Worm (Caenorhabditis elegans) whole organism, young adult: Measurements from ENCODE around the gene C48B4.3.

Experiments
- B0019.2 ChIP-seq: fragments of 200-800 bp; sonication (Bioruptor generic); conservative IDR thresholded peaks from 2 replicates; pipeline ENCODE4 v1.3.6; 2022; ENCODE audit warnings: missing genetic modification reagents, missing genetic modification characterization, missing compliant biosample characterization
- B0336.3 ChIP-seq: fragments of 200-800 bp; sonication (Bioruptor generic); IDR thresholded peaks from 2 replicates; pipeline ENCODE4 v1.3.6; 2022; ENCODE audit warnings: missing genetic modification characterization, missing compliant biosample characterization
- D2030.7 ChIP-seq: fragments of 200-800 bp; sonication (Bioruptor generic); IDR thresholded peaks from 2 replicates; pipeline ENCODE4 v1.3.6; 2022; ENCODE audit warnings: missing genetic modification reagents, missing genetic modification characterization, missing compliant biosample characterization
- F33H1.4 ChIP-seq: fragments of 200-800 bp; sonication (Bioruptor generic); IDR thresholded peaks from 2 replicates; pipeline ENCODE4 v1.3.6; 2022; ENCODE audit warnings: missing genetic modification reagents, missing genetic modification characterization, missing compliant biosample characterization
- F37B4.10 ChIP-seq: fragments of 200-800 bp; sonication (Bioruptor generic); IDR thresholded peaks from 2 replicates; pipeline ENCODE4 v1.3.6; 2022; ENCODE audit warnings: missing genetic modification characterization, missing compliant biosample characterization
- F49E8.2 ChIP-seq: sonication (generic microtip); optimal IDR thresholded peaks from 3 replicates; lab custom pipeline; 2017; ENCODE audit warnings: missing genetic modification characterization, mild to moderate bottlenecking, missing compliant biosample characterization, antibody characterized with exemption, moderate library complexity; ENCODE audit not compliant: insufficient read depth
- F57C9.4 ChIP-seq: sonication (generic microtip); optimal IDR thresholded peaks from 2 replicates; lab custom pipeline; 2017; ENCODE audit warnings: mild to moderate bottlenecking, missing genetic modification characterization, missing compliant biosample characterization
- Y95B8A.8 ChIP-seq: fragments of 200-800 bp; sonication (Bioruptor generic); IDR thresholded peaks from 2 replicates; pipeline ENCODE4 v1.3.6; 2022; ENCODE audit warnings: missing genetic modification reagents, missing genetic modification characterization, missing compliant biosample characterization
- atf-7 ChIP-seq: sonication (generic microtip); optimal IDR thresholded peaks from 2 replicates; lab custom pipeline; 2017; ENCODE audit warnings: mild to moderate bottlenecking, missing genetic modification characterization, missing compliant biosample characterization
- athp-1 ChIP-seq: sonication (generic microtip); optimal IDR thresholded peaks from 2 replicates; lab custom pipeline; 2017; ENCODE audit warnings: mild to moderate bottlenecking, missing genetic modification characterization, missing compliant biosample characterization
- ccch-3 ChIP-seq: fragments of 200-800 bp; sonication (Bioruptor generic); optimal IDR thresholded peaks from 2 replicates; lab custom pipeline; 2018; ENCODE audit warnings: mild to moderate bottlenecking, missing genetic modification characterization, missing compliant biosample characterization
- dpl-1 ChIP-seq: fragments of 150-350 bp; optimal IDR thresholded peaks from 2 replicates; lab custom pipeline; 2014; ENCODE audit warnings: missing biosample characterization, missing genetic modification reagents, missing genetic modification characterization
- efl-1 ChIP-seq: fragments of 150-350 bp; optimal IDR thresholded peaks from 2 replicates; lab custom pipeline; 2014; ENCODE audit warnings: missing biosample characterization, missing genetic modification reagents, missing genetic modification characterization
- egl-44 ChIP-seq: fragments of 200-800 bp; sonication (Bioruptor generic); IDR thresholded peaks from 2 replicates; pipeline ENCODE4 v1.3.6; 2022; ENCODE audit warnings: missing genetic modification reagents, missing genetic modification characterization, missing compliant biosample characterization
- fkh-3 ChIP-seq: sonication (generic microtip); optimal IDR thresholded peaks from 2 replicates; lab custom pipeline; 2016; ENCODE audit warnings: mild to moderate bottlenecking, missing genetic modification characterization, missing compliant biosample characterization
- hlh-26 ChIP-seq: fragments of 200-800 bp; sonication (Bioruptor generic); conservative IDR thresholded peaks from 2 replicates; pipeline ENCODE4 v1.3.6; 2022; ENCODE audit warnings: missing genetic modification reagents, missing genetic modification characterization, missing compliant biosample characterization
- lag-1 ChIP-seq: fragments of 200-800 bp; sonication (Bioruptor generic); IDR thresholded peaks from 2 replicates; pipeline ENCODE4 v1.3.6; 2022; ENCODE audit warnings: missing genetic modification reagents, missing genetic modification characterization, missing compliant biosample characterization
- let-526 ChIP-seq: fragments of 200-800 bp; sonication (Bioruptor generic); IDR thresholded peaks from 2 replicates; pipeline ENCODE4 v1.3.6; 2022; ENCODE audit warnings: missing genetic modification reagents, missing genetic modification characterization, missing compliant biosample characterization
- lin-26 ChIP-seq: fragments of 200-800 bp; sonication (Bioruptor generic); IDR thresholded peaks from 2 replicates; pipeline ENCODE4 v1.3.6; 2022; ENCODE audit warnings: missing genetic modification reagents, missing genetic modification characterization, missing compliant biosample characterization
- lin-35 ChIP-seq, 3 experiments: fragments of 150-350 bp in 2 of 3; sonication (generic microtip) in 1 of 3; optimal IDR thresholded peaks; 2 replicates each; lab custom pipeline; 2014 to 2018; ENCODE audit warnings: missing biosample characterization in 3 of 3, missing genetic modification characterization in 3 of 3, missing genetic modification reagents in 3 of 3
- lin-40 ChIP-seq: sonication (generic microtip); optimal IDR thresholded peaks from 2 replicates; lab custom pipeline; 2016; ENCODE audit warnings: missing genetic modification characterization, mild to moderate bottlenecking, missing compliant biosample characterization, missing genotype, missing genetic modification reagents
- lsy-27 ChIP-seq: sonication (generic microtip); optimal IDR thresholded peaks from 2 replicates; lab custom pipeline; 2017; ENCODE audit warnings: missing genetic modification characterization, mild to moderate bottlenecking, missing compliant biosample characterization, antibody characterized with exemption, missing genotype, borderline replicate concordance; ENCODE audit not compliant: insufficient read depth
- madf-6 ChIP-seq: fragments of 200-800 bp; sonication (Bioruptor generic); IDR thresholded peaks from 2 replicates; pipeline ENCODE4 v1.3.6; 2022; ENCODE audit warnings: missing genetic modification reagents, missing genetic modification characterization, missing compliant biosample characterization
- madf-8 ChIP-seq: fragments of 200-800 bp; sonication (Bioruptor generic); conservative IDR thresholded peaks from 2 replicates; pipeline ENCODE4 v1.3.6; 2022; ENCODE audit warnings: missing genetic modification reagents, missing genetic modification characterization, missing compliant biosample characterization
- mcd-1 ChIP-seq: fragments of 200-800 bp; sonication (Bioruptor generic); IDR thresholded peaks from 2 replicates; pipeline ENCODE4 v1.3.6; 2022; ENCODE audit warnings: missing genetic modification reagents, missing genetic modification characterization, missing compliant biosample characterization
- mes-4 ChIP-seq: sonication (generic microtip); optimal IDR thresholded peaks from 2 replicates; lab custom pipeline; 2016; ENCODE audit warnings: missing genotype, missing genetic modification characterization, missing compliant biosample characterization
- nfya-1 ChIP-seq: sonication (generic microtip); optimal IDR thresholded peaks from 2 replicates; lab custom pipeline; 2017; ENCODE audit warnings: antibody characterized with exemption, missing compliant biosample characterization, missing genetic modification characterization, borderline replicate concordance; ENCODE audit not compliant: insufficient read depth
- nfya-2 ChIP-seq: fragments of 200-800 bp; sonication (Bioruptor generic); IDR thresholded peaks from 2 replicates; pipeline ENCODE4 v1.3.6; 2022; ENCODE audit warnings: missing genetic modification reagents, missing genetic modification characterization, missing compliant biosample characterization
- nfyb-1 ChIP-seq: fragments of 200-800 bp; sonication (Bioruptor generic); IDR thresholded peaks from 2 replicates; pipeline ENCODE4 v1.3.6; 2022; ENCODE audit warnings: missing genetic modification reagents, missing genetic modification characterization, missing compliant biosample characterization
- nhr-27 ChIP-seq: fragments of 200-800 bp; sonication (Bioruptor generic); optimal IDR thresholded peaks from 2 replicates; lab custom pipeline; 2018; ENCODE audit warnings: mild to moderate bottlenecking, missing genetic modification characterization, moderate library complexity, missing compliant biosample characterization
- pbrm-1 ChIP-seq: fragments of 200-800 bp; sonication (Bioruptor generic); IDR thresholded peaks from 2 replicates; pipeline ENCODE4 v1.3.6; 2022; ENCODE audit warnings: missing genetic modification reagents, missing genetic modification characterization, missing compliant biosample characterization
- rcor-1 ChIP-seq: fragments of 200-800 bp; sonication (Bioruptor generic); IDR thresholded peaks from 2 replicates; pipeline ENCODE4 v1.3.6; 2022; ENCODE audit warnings: missing genetic modification reagents, missing genetic modification characterization, missing compliant biosample characterization
- rpc-1 ChIP-seq, 2 experiments: fragments of 150-350 bp in 1 of 2; sonication (generic microtip) in 1 of 2; optimal IDR thresholded peaks; 2 replicates each; lab custom pipeline; 2014 to 2018; ENCODE audit warnings: missing biosample characterization in 1 of 2, missing genetic modification characterization in 1 of 2, missing genetic modification reagents in 1 of 2, missing genotype in 1 of 2
- sea-2 ChIP-seq: fragments of 200-800 bp; sonication (Bioruptor generic); IDR thresholded peaks from 2 replicates; pipeline ENCODE4 v1.3.6; 2022; ENCODE audit warnings: missing genetic modification characterization, missing compliant biosample characterization
- snpc-1.3 ChIP-seq: sonication (generic microtip); optimal IDR thresholded peaks from 2 replicates; lab custom pipeline; 2017; ENCODE audit warnings: missing genetic modification characterization, mild to moderate bottlenecking, missing compliant biosample characterization, antibody characterized with exemption, moderate library complexity, missing genotype, missing genetic modification reagents; ENCODE audit not compliant: insufficient read depth
- snpc-3.4 ChIP-seq: sonication (generic microtip); optimal IDR thresholded peaks from 2 replicates; lab custom pipeline; 2017; ENCODE audit warnings: missing genetic modification characterization, mild to moderate bottlenecking, missing compliant biosample characterization, antibody characterized with exemption, moderate library complexity, missing genotype, missing genetic modification reagents
- tbp1 ChIP-seq: fragments of 200-800 bp; sonication (Bioruptor generic); optimal IDR thresholded peaks from 2 replicates; lab custom pipeline; 2018; ENCODE audit warnings: mild to moderate bottlenecking, missing genetic modification characterization, missing compliant biosample characterization
- tlf-1 ChIP-seq: fragments of 200-800 bp; sonication (Bioruptor generic); optimal IDR thresholded peaks from 2 replicates; lab custom pipeline; 2018; ENCODE audit warnings: mild to moderate bottlenecking, missing genetic modification characterization, missing compliant biosample characterization
- xnd-1 ChIP-seq: sonication (generic microtip); optimal IDR thresholded peaks from 2 replicates; lab custom pipeline; 2016; ENCODE audit warnings: missing genotype, missing genetic modification reagents, missing genetic modification characterization, missing compliant biosample characterization
- zim-3 ChIP-seq: sonication (generic microtip); optimal IDR thresholded peaks from 2 replicates; lab custom pipeline; 2017; ENCODE audit warnings: mild to moderate bottlenecking, missing genetic modification characterization, moderate library complexity, missing compliant biosample characterization
- ztf-18 ChIP-seq: sonication (generic microtip); optimal IDR thresholded peaks from 2 replicates; lab custom pipeline; 2016; ENCODE audit warnings: missing genotype, mild to moderate bottlenecking, missing genetic modification characterization, missing compliant biosample characterization
- ztf-28 ChIP-seq: fragments of 200-800 bp; sonication (Bioruptor generic); IDR thresholded peaks from 2 replicates; pipeline ENCODE4 v1.3.6; 2022; ENCODE audit warnings: missing genetic modification reagents, missing genetic modification characterization, missing compliant biosample characterization

The C48B4.3 gene

DNA sequence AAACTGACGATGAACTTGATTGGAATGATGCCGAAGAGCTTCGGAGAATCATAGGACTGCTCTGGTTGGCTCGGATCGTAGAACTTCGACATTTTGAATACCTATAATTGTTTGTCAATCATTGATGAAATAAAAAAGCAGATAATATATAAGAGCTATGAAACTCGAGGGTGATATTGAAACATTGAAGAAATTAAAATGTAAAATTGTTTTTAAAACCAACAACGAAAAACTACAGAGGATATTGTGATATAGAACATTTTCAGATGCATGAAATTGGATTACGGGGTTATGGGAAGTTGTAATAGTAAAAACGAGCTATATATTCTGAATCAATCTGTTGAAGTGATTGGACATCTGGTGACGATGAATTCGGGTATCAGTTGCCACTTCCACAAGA lies 17.8 kb downstream of the C48B4.3 start, which contains the start of gene C48B4.10:
Gene C48B4.10, minus strand, starts transcription at position 101 of the 400 bp plus-strand sequence.
- TF ChIP-seq B0019.2 (no peak), fkh-3 (tag; lab: Kevin White, UChicago) (no peak), lsy-27 (tag; lab: Kevin White, UChicago) (no peak), xnd-1 (tag; lab: Kevin White, UChicago) (no peak), madf-6 (GFP tag; lab: Robert Waterston, UW) (0 out of 2 replicates have a peak, but pooled peaks have one; percentile 12), hlh-26 (GFP tag; lab: Robert Waterston, UW) (no peak), rpc-1 (optimal IDR thresholded peaks at IDR 0.05; lab: Kevin White, UChicago) (no peak), rpc-1 (tag; optimal IDR thresholded peaks at IDR 0.05; lab: Kevin White, UChicago) (no peak)

DNA sequence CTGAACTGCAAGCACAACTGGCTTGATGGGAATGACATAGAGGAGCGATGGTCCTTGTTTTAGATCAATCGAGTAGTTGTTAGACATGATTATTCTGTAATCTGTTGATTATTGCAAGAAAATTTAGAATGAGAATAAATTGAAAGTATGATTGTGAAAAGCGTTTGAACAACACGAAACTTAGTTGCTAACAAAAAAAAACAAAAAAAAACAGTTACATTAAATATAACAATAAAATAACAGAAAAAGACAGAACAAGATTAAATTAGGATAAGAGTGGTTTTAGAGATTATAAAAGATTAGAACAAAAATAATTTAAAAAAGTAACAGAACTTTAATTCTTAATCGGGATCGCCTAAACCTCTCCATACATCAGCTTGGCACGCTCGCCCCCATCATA lies 19.0 kb downstream of the C48B4.3 start, which contains the start of gene C48B4.9:
Gene C48B4.9, minus strand, starts transcription at position 101 of the 400 bp plus-strand sequence.
- TF ChIP-seq F33H1.4 (GFP tag; lab: Robert Waterston, UW) (no peak), nfya-2 (GFP tag; lab: Robert Waterston, UW) (no peak), B0336.3 (no peak), nhr-27 (no peak), lag-1 (GFP tag; lab: Robert Waterston, UW) (no peak), lin-35 (GFP tag; optimal IDR thresholded peaks at IDR 0.05; lab: Kevin White, UChicago) (no peak), egl-44 (GFP tag; lab: Robert Waterston, UW) (no peak), snpc-1.3 (no peak), dpl-1 (GFP tag; lab: Kevin White, UChicago) (no peak), lin-26 (no peak), tlf-1 (GFP tag; lab: Kevin White, UChicago) (no peak), sea-2 (GFP tag; lab: Robert Waterston, UW) (no peak), rcor-1 (GFP tag; lab: Robert Waterston, UW) (no peak), lin-40 (tag; lab: Kevin White, UChicago) (no peak)

ce11 chrIII:9561158-9561557 lies 21.0 kb downstream of the C48B4.3 start, which contains the start of gene C48B4.8:
Gene C48B4.8 (minus strand): TSS chrIII:9561258.
- TF ChIP-seq efl-1 (GFP tag; lab: Kevin White, UChicago), result no peak
- no peak for TF ChIP-seq mes-4 (tag; lab: Kevin White, UChicago)
- no peak for TF ChIP-seq F37B4.10 (GFP tag; lab: Robert Waterston, UW)
- TF ChIP-seq rcor-1 (GFP tag; lab: Robert Waterston, UW), result no peak
- TF ChIP-seq ztf-18 (tag; lab: Kevin White, UChicago), result no peak
- TF ChIP-seq nfyb-1 (GFP tag; lab: Robert Waterston, UW), result no peak
- no peak for TF ChIP-seq rpc-1 (optimal IDR thresholded peaks at IDR 0.05; lab: Kevin White, UChicago)
- TF ChIP-seq rpc-1 (tag; optimal IDR thresholded peaks at IDR 0.05; lab: Kevin White, UChicago), result no peak
- TF ChIP-seq nfya-1 (tag; lab: Kevin White, UChicago), result no peak
- no peak for TF ChIP-seq athp-1 (tag; lab: Kevin White, UChicago)
- no peak for TF ChIP-seq zim-3 (tag; lab: Kevin White, UChicago)

ce11 chrIII:9559381-9559881 lies 22.8 kb downstream of the C48B4.3 start, which contains the start of gene C48B4.7:
Gene C48B4.7 (minus strand): TSS chrIII:9559431.
- TF ChIP-seq mcd-1 (no peak), pbrm-1 (no peak), madf-8 (GFP tag; lab: Robert Waterston, UW) (peak; percentile 78), Y95B8A.8 (no peak), tbp1 (GFP tag; lab: Kevin White, UChicago) (no peak), F49E8.2 (tag; lab: Kevin White, UChicago) (peak; percentile 44), D2030.7 (GFP tag; lab: Robert Waterston, UW) (no peak; the same call in 1 of the 2 replicates), efl-1 (GFP tag; lab: Kevin White, UChicago) (peak; percentile 31), ccch-3 (GFP tag; lab: Kevin White, UChicago) (no peak), let-526 (GFP tag; lab: Robert Waterston, UW) (no peak), zim-3 (tag; lab: Kevin White, UChicago) (no peak), snpc-1.3 (peak; percentile 14), atf-7 (no peak), F57C9.4 (tag; lab: Kevin White, UChicago) (no peak), snpc-3.4 (tag; lab: Kevin White, UChicago) (peak; percentile 37), nhr-27 (no peak), ztf-28 (GFP tag; lab: Robert Waterston, UW) (no peak), xnd-1 (tag; lab: Kevin White, UChicago) (peak; percentile 78)
